Fruit fly (Drosophila melanogaster) whole organism, pupa: Measurements from ENCODE around the gene GlcAT-I.
A peak's percentile ranks its signal among the peaks of the same experiment; 100 is the strongest.

ENCODE experiments used
- CG10348 ChIP-seq: fragments of 200-800 bp; sonication (Bioruptor generic); IDR thresholded peaks from 2 replicates; pipeline ENCODE4 v1.3.6; 2022; ENCODE audit warnings: missing biosample characterization, missing genetic modification characterization
- CG12605 ChIP-seq: fragments of 200-800 bp; sonication (Bioruptor generic); IDR thresholded peaks from 2 replicates; pipeline ENCODE4 v1.3.6; 2022; ENCODE audit warnings: missing biosample characterization, missing genetic modification characterization
- CG13204 ChIP-seq: fragments of 200-800 bp; sonication (Bioruptor generic); optimal IDR thresholded peaks from 2 replicates; lab custom pipeline; 2018; ENCODE audit warnings: missing biosample characterization, mild to moderate bottlenecking, missing genetic modification characterization, moderate library complexity
- CG14655 ChIP-seq: fragments of 200-800 bp; sonication (Bioruptor generic); optimal IDR thresholded peaks from 3 replicates; lab custom pipeline; 2017; ENCODE audit warnings: mild to moderate bottlenecking, missing biosample characterization, missing genetic modification reagents, missing genetic modification characterization
- CG15710 ChIP-seq: fragments of 200-800 bp; sonication (Bioruptor generic); optimal IDR thresholded peaks from 2 replicates; lab custom pipeline; 2018; ENCODE audit warnings: missing biosample characterization, mild to moderate bottlenecking, missing genetic modification characterization, moderate library complexity
- CG17806 ChIP-seq: fragments of 200-800 bp; sonication (Bioruptor generic); optimal IDR thresholded peaks from 2 replicates; lab custom pipeline; 2018; ENCODE audit warnings: missing biosample characterization, mild to moderate bottlenecking, missing genetic modification characterization, moderate library complexity
- CG32121 ChIP-seq: fragments of 200-800 bp; sonication (Bioruptor generic); IDR thresholded peaks from 2 replicates; pipeline ENCODE4 v1.3.6; 2022; ENCODE audit warnings: missing biosample characterization, missing genetic modification characterization
- CG34367 ChIP-seq: fragments of 200-800 bp; sonication (Bioruptor generic); optimal IDR thresholded peaks from 2 replicates; lab custom pipeline; 2018; ENCODE audit warnings: missing biosample characterization, mild to moderate bottlenecking, missing genetic modification characterization
- CG4496 ChIP-seq: fragments of 200-800 bp; sonication (Bioruptor generic); IDR thresholded peaks from 3 replicates; pipeline ENCODE4 v1.3.6; 2022; ENCODE audit warnings: missing biosample characterization, missing genetic modification characterization
- CG8159 ChIP-seq: fragments of 200-800 bp; sonication (Bioruptor generic); optimal IDR thresholded peaks from 3 replicates; lab custom pipeline; 2018; ENCODE audit warnings: missing biosample characterization, mild to moderate bottlenecking, missing genetic modification characterization, moderate library complexity
- CG8301 ChIP-seq: fragments of 200-800 bp; sonication (Bioruptor generic); optimal IDR thresholded peaks from 2 replicates; lab custom pipeline; 2018; ENCODE audit warnings: missing biosample characterization, mild to moderate bottlenecking, missing genetic modification characterization
- CG9948 ChIP-seq: fragments of 200-800 bp; sonication (Bioruptor generic); optimal IDR thresholded peaks from 2 replicates; lab custom pipeline; 2018; ENCODE audit warnings: missing biosample characterization, mild to moderate bottlenecking, missing genetic modification characterization, moderate library complexity
- D1 ChIP-seq: fragments of 200-800 bp; sonication (Bioruptor generic); optimal IDR thresholded peaks from 2 replicates; lab custom pipeline; 2018; ENCODE audit warnings: missing biosample characterization, mild to moderate bottlenecking, missing genetic modification characterization, moderate library complexity
- EcR ChIP-seq: fragments of 200-800 bp; sonication (Bioruptor generic); optimal IDR thresholded peaks from 3 replicates; lab custom pipeline; 2019; ENCODE audit warnings: missing biosample characterization, missing genetic modification characterization, mild to moderate bottlenecking, moderate library complexity, missing genetic modification reagents
- Ets98B ChIP-seq: fragments of 200-800 bp; sonication (Bioruptor generic); IDR thresholded peaks from 2 replicates; pipeline ENCODE4 v1.3.6; 2022; ENCODE audit warnings: missing biosample characterization, missing genetic modification characterization
- Pif1A ChIP-seq: fragments of 200-800 bp; sonication (Bioruptor generic); optimal IDR thresholded peaks from 3 replicates; lab custom pipeline; 2016; ENCODE audit warnings: missing biosample characterization, missing genetic modification characterization
- Pif1B ChIP-seq: fragments of 200-800 bp; sonication (Bioruptor generic); optimal IDR thresholded peaks from 3 replicates; lab custom pipeline; 2016; ENCODE audit warnings: missing biosample characterization, missing genetic modification characterization
- Snoo ChIP-seq: fragments of 200-800 bp; sonication (Bioruptor generic); optimal IDR thresholded peaks from 3 replicates; lab custom pipeline; 2017; ENCODE audit warnings: missing biosample characterization, mild to moderate bottlenecking, missing genetic modification characterization, inconsistent platforms
- fd96Ca ChIP-seq: fragments of 200-800 bp; sonication (Bioruptor generic); IDR thresholded peaks from 3 replicates; pipeline ENCODE4 v1.3.6; 2022; ENCODE audit warnings: missing biosample characterization, missing genetic modification characterization
- gl ChIP-seq: fragments of 200-800 bp; sonication (Bioruptor generic); optimal IDR thresholded peaks from 2 replicates; lab custom pipeline; 2018; ENCODE audit warnings: missing biosample characterization, mild to moderate bottlenecking, missing genetic modification characterization
- rn ChIP-seq: fragments of 200-800 bp; sonication (Bioruptor generic); IDR thresholded peaks from 2 replicates; pipeline ENCODE4 v1.3.6; 2022; ENCODE audit warnings: missing biosample characterization, missing genetic modification characterization

GlcAT-I gene

DNA sequence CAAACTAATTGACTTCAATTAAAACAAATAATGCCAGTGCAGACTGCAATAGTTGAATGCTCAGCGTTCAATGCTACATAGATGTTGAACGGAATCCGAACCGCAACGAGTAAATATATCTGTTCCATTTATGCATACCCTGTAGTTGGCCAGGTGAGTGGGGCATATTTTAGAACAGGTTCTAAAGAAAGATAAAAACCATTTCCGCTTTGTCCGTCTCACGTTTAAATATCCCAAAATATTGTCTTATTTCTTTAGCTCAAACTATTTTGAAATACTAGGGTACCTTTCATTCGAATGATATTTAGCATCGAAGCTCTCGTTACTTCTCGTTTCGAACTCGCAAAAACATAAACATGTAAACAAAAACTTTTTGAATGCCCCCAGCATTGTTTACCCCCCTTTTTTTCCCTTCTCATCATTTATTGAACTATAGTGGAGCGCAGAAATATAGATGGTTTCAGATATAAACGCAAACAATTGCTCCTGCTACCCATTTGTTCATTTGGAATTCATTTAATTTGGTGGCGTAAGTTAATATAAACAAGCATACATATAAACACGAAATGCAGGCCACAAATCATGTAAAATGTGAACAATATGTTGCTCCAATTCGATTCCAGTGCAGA, 41.2 kb downstream of the GlcAT-I start:
- TF ChIP-seq CG17806 (tag; lab: Kevin White, UChicago) (peak; percentile 0), CG4496 (peak; percentile 60; the same call in 2 of the 3 replicates), fd96Ca (GFP tag; lab: Robert Waterston, UW) (peak; percentile 70), CG13204 (GFP tag; lab: Kevin White, UChicago) (no peak), Ets98B (GFP tag; lab: Robert Waterston, UW) (peak; percentile 54), CG14655 (GFP tag; lab: Kevin White, UChicago) (peak; percentile 28), CG8301 (tag; lab: Kevin White, UChicago) (peak; percentile 15), Pif1A (GFP tag; lab: Kevin White, UChicago) (peak; percentile 26), CG12605 (no peak), CG9948 (no peak), rn (GFP tag; lab: Robert Waterston, UW) (0 out of 2 replicates have a peak, but pooled peaks have one; percentile 7), CG32121 (GFP tag; lab: Robert Waterston, UW) (peak; percentile 60)

DNA sequence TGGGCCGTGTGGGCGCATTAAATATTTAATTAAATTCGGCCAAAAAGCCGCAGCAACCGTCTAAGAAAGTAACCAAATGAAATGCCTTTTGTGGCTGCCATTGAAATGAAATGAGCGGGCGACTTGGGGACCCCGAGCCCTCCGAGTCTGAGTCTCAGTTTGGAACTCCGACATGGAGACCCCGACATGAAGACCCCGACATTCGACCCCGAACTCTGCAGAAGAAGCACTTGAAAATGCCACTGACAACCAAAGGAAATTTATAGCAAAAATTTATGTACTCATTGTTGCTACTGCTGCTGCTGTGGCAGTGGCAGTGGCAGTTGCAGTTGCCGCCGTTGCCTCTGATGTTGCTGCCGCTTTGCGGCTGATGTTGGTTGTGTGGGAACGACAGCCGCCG, 42.4 kb downstream of the GlcAT-I start:
- no peak for TF ChIP-seq CG8159
- TF ChIP-seq Pif1A (GFP tag; lab: Kevin White, UChicago): no peak
- no peak for TF ChIP-seq CG10348 (GFP tag; lab: Robert Waterston, UW)
- no peak for TF ChIP-seq Pif1B (GFP tag; lab: Kevin White, UChicago)
- TF ChIP-seq CG32121 (GFP tag; lab: Robert Waterston, UW): no peak

DNA sequence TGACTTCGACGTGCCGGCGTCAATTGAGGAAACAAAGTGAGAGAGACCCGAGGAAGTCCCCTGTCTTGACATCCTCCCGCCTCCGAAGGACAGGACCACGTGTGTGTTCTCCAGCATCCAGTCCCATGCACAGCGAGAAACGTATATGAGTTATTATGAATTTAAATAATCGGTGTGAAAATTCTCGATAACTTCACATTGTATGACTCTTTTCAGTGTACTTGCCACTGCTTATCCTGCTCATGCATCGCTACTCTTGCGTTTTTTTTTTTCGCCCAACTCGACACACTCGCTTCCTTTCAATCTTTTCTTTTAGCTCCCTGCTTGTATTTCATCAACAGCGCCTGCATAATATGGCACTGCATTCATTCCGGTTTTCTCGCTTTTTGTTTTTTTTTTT, 44.8 kb downstream of the GlcAT-I start:
- TF ChIP-seq CG10348 (GFP tag; lab: Robert Waterston, UW) (no peak), D1 (tag; lab: Kevin White, UChicago) (no peak), CG12605 (peak; percentile 9; the same call in 1 of the 2 replicates), Snoo (tag; lab: Kevin White, UChicago) (peak; percentile 11), Pif1B (GFP tag; lab: Kevin White, UChicago) (peak; percentile 58), CG9948 (peak; percentile 36), CG32121 (GFP tag; lab: Robert Waterston, UW) (no peak), CG17806 (tag; lab: Kevin White, UChicago) (peak; percentile 41), Pif1A (GFP tag; lab: Kevin White, UChicago) (peak; percentile 64), CG15710 (tag; lab: Kevin White, UChicago) (peak; percentile 34), Ets98B (GFP tag; lab: Robert Waterston, UW) (no peak), rn (GFP tag; lab: Robert Waterston, UW) (no peak), CG34367 (tag; lab: Kevin White, UChicago) (peak; percentile 21), CG8159 (peak; percentile 55), CG14655 (GFP tag; lab: Kevin White, UChicago) (peak; percentile 27), EcR (GFP tag; lab: Kevin White, UChicago) (peak; percentile 2), fd96Ca (GFP tag; lab: Robert Waterston, UW) (0 out of 3 replicates have a peak, but pooled peaks have one; percentile 57), gl (tag; lab: Kevin White, UChicago) (no peak), CG13204 (GFP tag; lab: Kevin White, UChicago) (no peak), CG4496 (0 out of 3 replicates have a peak, but pooled peaks have one; percentile 54), CG8301 (tag; lab: Kevin White, UChicago) (no peak)
- TF ChIP-seq, all 21 proteins: peak for 13

DNA sequence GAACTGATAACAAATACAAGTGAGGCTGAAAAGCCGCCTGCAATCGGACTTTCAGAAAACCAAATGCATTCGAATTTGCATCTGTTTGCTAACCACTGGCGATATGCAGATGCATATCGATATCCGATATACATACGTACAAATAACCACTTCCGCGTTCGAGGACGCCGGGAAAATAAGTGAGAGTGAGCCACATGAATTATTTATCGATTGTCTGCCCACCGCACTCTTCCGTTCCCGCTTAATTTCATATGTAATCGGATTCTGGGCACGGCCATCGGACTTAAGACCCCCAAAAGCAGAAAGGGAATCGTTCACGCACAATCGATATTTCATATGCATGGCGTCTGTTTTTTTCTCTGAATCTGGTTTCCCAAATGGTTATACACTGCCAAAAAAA, 46.7 kb downstream of the GlcAT-I start:
- TF ChIP-seq rn (GFP tag; lab: Robert Waterston, UW) (no peak), CG8159 (no peak), CG15710 (tag; lab: Kevin White, UChicago) (no peak), fd96Ca (GFP tag; lab: Robert Waterston, UW) (no peak), CG10348 (GFP tag; lab: Robert Waterston, UW) (no peak), Ets98B (GFP tag; lab: Robert Waterston, UW) (no peak), EcR (GFP tag; lab: Kevin White, UChicago) (no peak)
- TF ChIP-seq, all 21 proteins: peak for 0

DNA sequence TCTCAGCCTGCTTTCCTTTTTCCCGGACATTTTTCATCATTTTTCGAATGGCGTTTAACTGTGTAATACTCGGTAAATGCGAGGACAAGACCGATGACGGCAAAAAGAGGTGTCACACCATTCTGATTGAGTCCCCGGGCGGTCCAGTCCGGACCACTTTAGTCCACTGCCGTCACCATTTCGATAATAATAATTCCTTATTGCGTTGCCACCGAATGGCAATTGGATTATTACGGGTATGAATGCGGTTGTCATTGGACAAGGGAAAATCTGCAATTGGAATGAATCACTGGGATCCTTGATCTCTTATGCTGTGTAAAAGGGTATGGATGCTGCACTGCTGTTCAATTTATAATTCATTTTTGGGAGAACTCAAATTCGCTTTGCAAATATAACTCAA, 47.8 kb downstream of the GlcAT-I start:
- no peak for TF ChIP-seq gl (tag; lab: Kevin White, UChicago)
- TF ChIP-seq EcR (GFP tag; lab: Kevin White, UChicago): no peak
- TF ChIP-seq CG12605: no peak
- no peak for TF ChIP-seq CG8159
- no peak for TF ChIP-seq CG32121 (GFP tag; lab: Robert Waterston, UW)
- no peak for TF ChIP-seq CG34367 (tag; lab: Kevin White, UChicago)
